Worm (Caenorhabditis elegans) whole organism, mixed stage, embryonic: ENCODE measurements around the gene Y43F8C.15.
"Not testable (repeated sequence)": the region's sequence is repeated elsewhere in the genome, so short reads cannot be mapped to it uniquely, and the experiment has no call there.

Experiments used
- M03D4.4 ChIP-seq: sonication (generic microtip); optimal IDR thresholded peaks from 2 replicates; lab custom pipeline; 2017; ENCODE audit warnings: mild to moderate bottlenecking, missing genetic modification characterization, missing compliant biosample characterization
- ceh-39 ChIP-seq: fragments of 150-350 bp; optimal IDR thresholded peaks from 2 replicates; lab custom pipeline; 2014; ENCODE audit warnings: missing biosample characterization, missing genetic modification characterization
- ceh-83 ChIP-seq: fragments of 200-800 bp; sonication (Bioruptor generic); optimal IDR thresholded peaks from 2 replicates; lab custom pipeline; 2018; ENCODE audit warnings: mild to moderate bottlenecking, missing genetic modification characterization, missing compliant biosample characterization
- ces-1 ChIP-seq: fragments of 150-350 bp; optimal IDR thresholded peaks from 2 replicates; lab custom pipeline; 2014; ENCODE audit warnings: missing biosample characterization, missing genetic modification reagents, missing genetic modification characterization
- cnd-1 ChIP-seq: fragments of 200-800 bp; sonication (Bioruptor generic); optimal IDR thresholded peaks from 2 replicates; lab custom pipeline; 2018; ENCODE audit warnings: mild to moderate bottlenecking, missing genetic modification characterization, missing compliant biosample characterization
- drap-1 ChIP-seq: fragments of 200-800 bp; sonication (Bioruptor generic); optimal IDR thresholded peaks from 3 replicates; lab custom pipeline; 2018; ENCODE audit warnings: mild to moderate bottlenecking, missing genetic modification characterization, missing compliant biosample characterization
- elt-3 ChIP-seq: fragments of 150-350 bp; optimal IDR thresholded peaks from 2 replicates; lab custom pipeline; 2014; ENCODE audit warnings: missing biosample characterization, missing genetic modification characterization
- flh-1 ChIP-seq: fragments of 200-800 bp; sonication (Bioruptor generic); optimal IDR thresholded peaks from 2 replicates; lab custom pipeline; 2018; ENCODE audit warnings: mild to moderate bottlenecking, missing genetic modification characterization, moderate library complexity, missing compliant biosample characterization
- ham-2 ChIP-seq: fragments of 200-800 bp; sonication (Bioruptor generic); optimal IDR thresholded peaks from 2 replicates; lab custom pipeline; 2018; ENCODE audit warnings: mild to moderate bottlenecking, missing genetic modification characterization, missing compliant biosample characterization
- hlh-1 ChIP-seq: fragments of 150-350 bp; optimal IDR thresholded peaks from 2 replicates; lab custom pipeline; 2014; ENCODE audit warnings: missing biosample characterization, missing genetic modification reagents, missing genetic modification characterization
- lin-13 ChIP-seq: fragments of 150-350 bp; optimal IDR thresholded peaks from 2 replicates; lab custom pipeline; 2014; ENCODE audit warnings: missing biosample characterization, missing genetic modification characterization
- lin-32 ChIP-seq: fragments of 200-800 bp; sonication (Bioruptor generic); optimal IDR thresholded peaks from 2 replicates; lab custom pipeline; 2018; ENCODE audit warnings: mild to moderate bottlenecking, missing genetic modification characterization, missing compliant biosample characterization
- lsy-2 ChIP-seq: fragments of 150-350 bp; optimal IDR thresholded peaks from 2 replicates; lab custom pipeline; 2014; ENCODE audit warnings: missing biosample characterization, missing genetic modification characterization
- mab-5 ChIP-seq: fragments of 150-350 bp; optimal IDR thresholded peaks from 2 replicates; lab custom pipeline; 2014; ENCODE audit warnings: missing biosample characterization, missing genetic modification characterization
- mep-1 ChIP-seq: fragments of 150-350 bp; optimal IDR thresholded peaks from 2 replicates; lab custom pipeline; 2017; ENCODE audit warnings: missing biosample characterization, missing genetic modification reagents, missing genetic modification characterization, inconsistent platforms
- mls-2 ChIP-seq: sonication (generic microtip); optimal IDR thresholded peaks from 2 replicates; lab custom pipeline; 2016; ENCODE audit warnings: mild to moderate bottlenecking, missing genetic modification characterization, moderate library complexity, missing compliant biosample characterization
- nhr-2 ChIP-seq: fragments of 150-350 bp; optimal IDR thresholded peaks from 2 replicates; lab custom pipeline; 2014; ENCODE audit warnings: missing biosample characterization, missing genetic modification characterization
- nhr-237 ChIP-seq: fragments of 150-350 bp; optimal IDR thresholded peaks from 2 replicates; lab custom pipeline; 2014; ENCODE audit warnings: missing biosample characterization, missing genetic modification characterization
- nhr-76 ChIP-seq: sonication (generic microtip); optimal IDR thresholded peaks from 2 replicates; lab custom pipeline; 2017; ENCODE audit warnings: missing biosample characterization, missing genetic modification characterization
- pha-4 ChIP-seq: fragments of 150-350 bp; optimal IDR thresholded peaks from 2 replicates; lab custom pipeline; 2018; ENCODE audit warnings: missing biosample characterization, missing genetic modification reagents, missing genetic modification characterization
- sem-2 ChIP-seq: fragments of 200-800 bp; sonication (Bioruptor generic); optimal IDR thresholded peaks from 2 replicates; lab custom pipeline; 2018; ENCODE audit warnings: mild to moderate bottlenecking, missing genetic modification characterization, missing compliant biosample characterization
- snpc-4 ChIP-seq: fragments of 150-350 bp; optimal IDR thresholded peaks from 2 replicates; lab custom pipeline; 2014; ENCODE audit warnings: missing biosample characterization, missing genetic modification characterization
- sptf-1 ChIP-seq: sonication (generic microtip); optimal IDR thresholded peaks from 2 replicates; lab custom pipeline; 2017; ENCODE audit warnings: mild to moderate bottlenecking, missing genetic modification characterization, moderate library complexity, missing compliant biosample characterization
- tbx-8 ChIP-seq: fragments of 200-800 bp; sonication (Bioruptor generic); optimal IDR thresholded peaks from 2 replicates; lab custom pipeline; 2018; ENCODE audit warnings: mild to moderate bottlenecking, missing genetic modification characterization, moderate library complexity, missing compliant biosample characterization
- unc-120 ChIP-seq: sonication (generic microtip); optimal IDR thresholded peaks from 2 replicates; lab custom pipeline; 2017; ENCODE audit warnings: missing genetic modification characterization, missing compliant biosample characterization; ENCODE audit not compliant: poor library complexity, severe bottlenecking
- unc-39 ChIP-seq: fragments of 150-350 bp; optimal IDR thresholded peaks from 2 replicates; lab custom pipeline; 2014; ENCODE audit warnings: missing biosample characterization, missing genetic modification characterization
- unc-62 ChIP-seq: fragments of 150-350 bp; optimal IDR thresholded peaks from 2 replicates; lab custom pipeline; 2014; ENCODE audit warnings: missing biosample characterization, missing genetic modification reagents, missing genetic modification characterization
- zip-8 ChIP-seq: fragments of 150-350 bp; optimal IDR thresholded peaks from 2 replicates; lab custom pipeline; 2014; ENCODE audit warnings: missing biosample characterization, missing genetic modification characterization
- ztf-11 ChIP-seq: fragments of 150-350 bp; optimal IDR thresholded peaks from 2 replicates; lab custom pipeline; 2014; ENCODE audit warnings: missing biosample characterization, missing genetic modification characterization

The Y43F8C.15 gene

DNA sequence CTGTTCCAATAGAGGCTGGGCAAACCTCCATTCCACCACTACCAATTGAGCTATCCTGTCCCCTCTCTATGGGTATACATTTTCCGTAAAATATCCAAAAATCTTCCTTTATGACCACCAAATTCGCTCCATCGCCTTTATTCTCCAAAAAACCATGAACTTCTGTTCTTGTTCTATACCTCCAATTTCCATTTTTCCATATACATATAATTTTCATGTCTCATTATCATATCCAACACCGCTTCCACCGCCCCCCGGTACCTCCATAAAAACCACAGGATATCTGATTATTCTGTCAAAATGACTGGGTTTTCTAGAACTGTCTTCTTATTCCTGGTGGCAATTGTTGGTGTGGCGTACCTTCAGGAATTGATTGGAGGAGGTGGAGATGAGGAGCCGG, 5.4 kb upstream of the Y43F8C.15 start, which contains the start of gene Y43F8C.17:
TSS of gene Y43F8C.17 (plus strand) at position 301 of the 400 bp plus-strand sequence.
- TF ChIP-seq hlh-1 (no peak), mep-1 (tag; lab: Kevin White, UChicago) (no peak), tbx-8 (no peak), elt-3 (tag; lab: Kevin White, UChicago) (no peak), ceh-83 (GFP tag; lab: Kevin White, UChicago) (no peak), lin-32 (GFP tag; lab: Kevin White, UChicago) (no peak), lsy-2 (tag; lab: Kevin White, UChicago) (no peak), mab-5 (tag; lab: Kevin White, UChicago) (no peak), drap-1 (GFP tag; lab: Kevin White, UChicago) (no peak), flh-1 (GFP tag; lab: Kevin White, UChicago) (no peak), nhr-237 (no peak), ceh-39 (tag; lab: Kevin White, UChicago) (no peak), sem-2 (GFP tag; lab: Kevin White, UChicago) (no peak), sptf-1 (tag; lab: Kevin White, UChicago) (no peak), unc-62 (GFP tag; lab: Kevin White, UChicago) (no peak), lin-13 (tag; lab: Kevin White, UChicago) (no peak), nhr-2 (tag; lab: Kevin White, UChicago) (no peak), mls-2 (no peak), nhr-76 (no peak), unc-39 (no peak)

DNA sequence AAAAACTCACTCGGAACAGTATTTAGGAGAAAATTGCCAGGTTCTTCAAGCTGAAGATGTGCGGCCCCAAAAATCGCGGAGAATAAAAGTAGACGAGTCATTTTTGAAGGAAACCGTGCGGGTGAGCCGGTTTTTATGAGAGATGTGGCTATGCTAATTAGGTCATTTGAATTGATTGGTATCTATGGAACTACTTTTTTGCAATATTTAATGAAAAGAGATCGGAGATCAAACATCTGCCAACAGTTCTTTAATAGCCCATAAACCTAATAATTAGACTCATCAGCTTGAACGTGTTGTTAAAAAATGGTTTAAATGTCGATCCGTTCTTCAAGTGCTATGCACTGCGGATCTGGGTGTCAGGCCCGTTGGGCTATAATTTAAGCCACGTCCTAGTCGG, 5.0 kb upstream of the Y43F8C.15 start, which contains the start of gene Y43F8C.16:
TSS of gene Y43F8C.16 (minus strand) at position 101 of the 400 bp plus-strand sequence.
- TF ChIP-seq snpc-4 (tag; lab: Kevin White, UChicago) (no peak), mab-5 (tag; lab: Kevin White, UChicago) (no peak)

DNA sequence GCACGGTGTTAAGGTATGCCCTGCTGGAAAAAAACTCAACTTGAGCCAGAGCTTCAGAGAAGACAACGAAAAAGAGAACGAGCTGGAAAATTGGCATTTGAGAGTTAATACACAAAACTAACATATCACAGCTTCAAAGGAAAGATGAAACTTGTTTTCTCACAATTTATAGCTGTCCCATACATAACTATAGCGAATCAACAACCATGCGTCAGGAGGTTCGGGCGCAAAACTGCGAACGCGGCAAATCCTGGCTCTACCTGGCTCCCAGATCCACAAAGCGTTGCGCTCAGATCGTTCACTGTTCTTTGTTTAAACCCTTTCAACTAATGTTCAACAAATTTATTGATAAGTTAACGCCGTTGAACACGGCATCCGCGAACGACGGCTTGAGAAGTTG, 1.2 kb upstream of the Y43F8C.15 start, which contains the start of gene Y43F8C.23:
TSS of gene Y43F8C.23 (minus strand) at position 101 of the 400 bp plus-strand sequence.
- TF ChIP-seq unc-120; lin-13 (tag; lab: Kevin White, UChicago); snpc-4 (tag; lab: Kevin White, UChicago): not testable (repeated sequence)

DNA sequence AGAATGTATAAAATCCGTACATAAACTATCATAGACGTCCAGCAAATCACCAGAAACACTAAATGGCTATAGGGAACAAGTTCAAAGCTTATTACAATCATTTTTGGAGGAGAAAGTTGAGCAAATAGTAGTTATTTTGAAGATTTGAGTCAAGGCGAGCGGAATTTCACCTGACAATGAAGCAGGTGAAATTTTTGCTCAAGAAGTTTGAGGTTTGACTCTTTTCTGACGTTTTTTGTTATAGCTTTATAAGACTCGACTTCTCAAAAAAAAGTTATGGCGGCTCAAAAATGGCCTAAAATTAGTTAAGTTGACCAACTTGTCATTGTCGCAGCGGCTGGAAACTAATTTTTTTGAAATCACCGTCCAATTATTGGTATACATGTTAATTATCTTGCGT, 1.6 kb downstream of the Y43F8C.15 start, which contains the start of gene srv-3:
TSS of gene srv-3 (minus strand) at position 101 of the 400 bp plus-strand sequence.
- TF ChIP-seq zip-8 (tag; lab: Kevin White, UChicago) (no peak), pha-4 (tag; lab: Kevin White, UChicago) (no peak), elt-3 (tag; lab: Kevin White, UChicago) (no peak), mls-2 (no peak), sem-2 (GFP tag; lab: Kevin White, UChicago) (no peak), ztf-11 (tag; lab: Kevin White, UChicago) (no peak), lsy-2 (tag; lab: Kevin White, UChicago) (no peak), ces-1 (no peak)

DNA sequence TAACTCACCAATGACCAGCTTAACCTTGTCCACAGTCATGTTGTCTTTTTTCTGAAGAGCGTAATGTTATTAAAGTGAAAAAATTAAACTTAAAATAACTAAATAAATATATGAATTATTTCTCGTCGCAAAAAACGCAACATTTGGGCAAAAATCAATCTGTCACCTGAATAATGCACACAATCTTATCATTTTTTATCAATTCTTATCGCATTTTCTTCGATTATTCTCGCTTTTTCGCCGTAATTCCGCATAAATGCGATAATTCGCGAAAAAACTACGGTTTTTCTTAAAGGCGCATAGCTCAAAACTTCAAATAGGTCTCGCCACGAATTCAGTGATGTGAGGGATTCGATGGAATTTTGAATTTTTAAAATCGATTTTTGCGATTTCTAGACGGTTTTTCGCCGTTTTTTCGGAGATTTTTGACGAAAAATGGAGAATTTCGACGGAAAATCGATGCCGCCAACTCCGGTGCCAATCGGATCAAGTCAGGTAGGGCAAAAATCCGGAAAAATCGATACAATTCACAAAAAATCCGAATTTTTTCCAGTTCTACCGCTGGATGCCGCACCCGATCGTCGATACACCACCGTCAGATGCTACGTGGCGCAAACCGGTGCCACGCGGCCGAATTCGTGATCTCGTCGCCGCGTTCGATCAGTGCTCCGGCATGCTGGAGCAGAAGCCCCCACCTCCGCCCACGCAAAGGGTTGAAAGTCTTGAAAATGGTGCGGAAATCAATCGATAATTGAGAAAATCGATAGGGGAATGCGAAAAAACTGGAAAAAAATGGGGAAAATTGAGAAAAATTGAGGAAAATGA, 12.9 kb downstream of the Y43F8C.15 start, which contains the start of the genes Y43F8C.13 and ani-3:
TSS of gene Y43F8C.13 (minus strand) at position 51 of the 825 bp plus-strand sequence.
TSS of gene ani-3 (plus strand) at position 385 of the 825 bp plus-strand sequence.
- no peak for TF ChIP-seq ces-1
- TF ChIP-seq unc-39 = no peak
- TF ChIP-seq elt-3 (tag; lab: Kevin White, UChicago) = no peak
- TF ChIP-seq sptf-1 (tag; lab: Kevin White, UChicago) = no peak
- no peak for TF ChIP-seq cnd-1 (tag; lab: Kevin White, UChicago)
- no peak for TF ChIP-seq sem-2 (GFP tag; lab: Kevin White, UChicago)
- no peak for TF ChIP-seq M03D4.4 (tag; lab: Kevin White, UChicago)
- TF ChIP-seq lin-32 (GFP tag; lab: Kevin White, UChicago) = no peak
- no peak for TF ChIP-seq mab-5 (tag; lab: Kevin White, UChicago)

DNA sequence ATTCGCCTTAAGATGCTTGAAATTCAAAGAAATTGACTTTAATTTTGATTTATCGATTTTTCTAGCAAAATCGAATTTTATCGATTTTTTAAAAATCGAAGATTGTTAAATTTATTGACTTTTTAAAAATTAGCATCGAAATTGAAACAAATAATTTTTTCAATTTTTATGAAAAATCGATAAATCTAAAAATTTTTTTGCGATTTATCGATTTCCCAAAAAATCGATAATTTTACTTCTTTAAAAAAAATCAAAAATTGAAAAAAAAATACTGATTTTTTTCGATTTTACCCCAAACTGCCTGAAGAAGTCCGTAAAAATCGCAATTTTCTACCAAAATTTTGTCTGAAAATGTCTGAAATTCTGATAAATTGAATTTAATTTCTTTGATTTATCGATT, 18.5 kb downstream of the Y43F8C.15 start:
- TF ChIP-seq flh-1 (GFP tag; lab: Kevin White, UChicago) (no peak), ham-2 (GFP tag; lab: Kevin White, UChicago) (no peak), pha-4 (tag; lab: Kevin White, UChicago) (no peak), ceh-39 (tag; lab: Kevin White, UChicago) (no peak), ces-1 (no peak), sptf-1 (tag; lab: Kevin White, UChicago) (no peak), mep-1 (tag; lab: Kevin White, UChicago) (no peak), M03D4.4 (tag; lab: Kevin White, UChicago) (no peak)
